Worm (Caenorhabditis elegans) whole organism, L4 larva: ENCODE data around the gene npr-43.

ENCODE experiments used
- D1046.2 ChIP-seq: fragments of 200-800 bp; sonication (Bioruptor generic); IDR thresholded peaks from 2 replicates; pipeline ENCODE4 v1.3.6; 2022; ENCODE audit warnings: missing genetic modification characterization, missing compliant biosample characterization
- F10B5.3 ChIP-seq: sonication (generic microtip); optimal IDR thresholded peaks from 2 replicates; lab custom pipeline; 2016; ENCODE audit warnings: mild to moderate bottlenecking, missing genetic modification characterization, missing compliant biosample characterization
- R02D3.7 ChIP-seq: fragments of 150-350 bp; sonication (generic microtip); optimal IDR thresholded peaks from 3 replicates; lab custom pipeline; 2014; ENCODE audit warnings: missing biosample characterization, missing genetic modification characterization
- ZK337.2 ChIP-seq: fragments of 200-800 bp; sonication (Bioruptor generic); IDR thresholded peaks from 2 replicates; pipeline ENCODE4 v1.3.6; 2022; ENCODE audit warnings: missing genetic modification reagents, missing genetic modification characterization, missing compliant biosample characterization
- ZK546.5 ChIP-seq, 2 experiments: sonication (generic microtip); optimal IDR thresholded peaks; 2 replicates each; lab custom pipeline; 2017; ENCODE audit warnings: missing biosample characterization in 2 of 2, missing genetic modification characterization in 2 of 2
- ceh-32 ChIP-seq: sonication (generic microtip); optimal IDR thresholded peaks from 2 replicates; lab custom pipeline; 2016; ENCODE audit warnings: mild to moderate bottlenecking, missing genetic modification characterization, missing compliant biosample characterization; ENCODE audit not compliant: poor library complexity
- ceh-82 ChIP-seq: sonication (generic microtip); optimal IDR thresholded peaks from 2 replicates; lab custom pipeline; 2017; ENCODE audit warnings: missing biosample characterization, missing genetic modification characterization
- ces-1 ChIP-seq: fragments of 150-350 bp; sonication (generic microtip); optimal IDR thresholded peaks from 4 replicates; lab custom pipeline; 2014; ENCODE audit warnings: missing biosample characterization, missing genetic modification reagents, missing genetic modification characterization
- ctbp-1 ChIP-seq: fragments of 200-800 bp; sonication (Bioruptor generic); IDR thresholded peaks from 2 replicates; pipeline ENCODE4 v1.3.6; 2022; ENCODE audit warnings: missing genetic modification reagents, missing genetic modification characterization, missing compliant biosample characterization
- daf-12 ChIP-seq: fragments of 150-350 bp; optimal IDR thresholded peaks from 2 replicates; lab custom pipeline; 2014; ENCODE audit warnings: missing biosample characterization, missing genetic modification reagents, missing genetic modification characterization
- daf-8 ChIP-seq: fragments of 200-800 bp; sonication (Bioruptor generic); IDR thresholded peaks from 2 replicates; pipeline ENCODE4 v1.3.6; 2022; ENCODE audit warnings: missing genetic modification characterization, missing compliant biosample characterization
- dmd-6 ChIP-seq: fragments of 200-800 bp; sonication (Bioruptor generic); IDR thresholded peaks from 2 replicates; pipeline ENCODE4 v1.3.6; 2022; ENCODE audit warnings: missing genetic modification reagents, missing genetic modification characterization, missing compliant biosample characterization
- dmd-9 ChIP-seq: fragments of 200-800 bp; sonication (Bioruptor generic); IDR thresholded peaks from 2 replicates; pipeline ENCODE4 v1.3.6; 2022; ENCODE audit warnings: missing genetic modification reagents, missing genetic modification characterization, missing compliant biosample characterization
- dpl-1 ChIP-seq: fragments of 150-350 bp; optimal IDR thresholded peaks from 2 replicates; lab custom pipeline; 2014; ENCODE audit warnings: missing biosample characterization, missing genetic modification reagents, missing genetic modification characterization
- egl-27 ChIP-seq: sonication (generic microtip); optimal IDR thresholded peaks from 3 replicates; lab custom pipeline; 2017; ENCODE audit warnings: missing biosample characterization, missing genetic modification reagents, missing genetic modification characterization
- egl-43 ChIP-seq: fragments of 200-800 bp; sonication (Bioruptor generic); IDR thresholded peaks from 2 replicates; pipeline ENCODE4 v1.3.6; 2022; ENCODE audit warnings: missing genetic modification reagents, missing genetic modification characterization, missing compliant biosample characterization
- fkh-10 ChIP-seq: fragments of 150-350 bp; optimal IDR thresholded peaks from 2 replicates; lab custom pipeline; 2014; ENCODE audit warnings: missing biosample characterization, missing genetic modification reagents, missing genetic modification characterization
- hlh-30 ChIP-seq: sonication (generic microtip); optimal IDR thresholded peaks from 2 replicates; lab custom pipeline; 2017; ENCODE audit warnings: antibody characterized with exemption, mild to moderate bottlenecking, missing genetic modification characterization, missing compliant biosample characterization; ENCODE audit not compliant: insufficient read depth
- hmg-1.1 ChIP-seq: fragments of 200-800 bp; sonication (Bioruptor generic); IDR thresholded peaks from 2 replicates; pipeline ENCODE4 v1.3.6; 2022; ENCODE audit warnings: missing genetic modification reagents, missing genetic modification characterization, missing compliant biosample characterization
- jun-1 ChIP-seq: fragments of 150-350 bp; optimal IDR thresholded peaks from 2 replicates; lab custom pipeline; 2014; ENCODE audit warnings: missing biosample characterization, missing genetic modification reagents, missing genetic modification characterization
- lin-13 ChIP-seq: fragments of 150-350 bp; optimal IDR thresholded peaks from 2 replicates; lab custom pipeline; 2014; ENCODE audit warnings: missing biosample characterization, missing genetic modification reagents, missing genetic modification characterization
- lin-29 ChIP-seq: fragments of 200-800 bp; sonication (Bioruptor generic); IDR thresholded peaks from 2 replicates; pipeline ENCODE4 v1.3.6; 2022; ENCODE audit warnings: missing genetic modification reagents, missing genetic modification characterization, missing compliant biosample characterization
- lin-38 ChIP-seq: fragments of 200-800 bp; sonication (Bioruptor generic); IDR thresholded peaks from 2 replicates; pipeline ENCODE4 v1.3.6; 2022; ENCODE audit warnings: missing genetic modification reagents, missing genetic modification characterization, missing compliant biosample characterization
- lsy-2 ChIP-seq, 2 experiments: fragments of 150-350 bp in 1 of 2; sonication (generic microtip) in 1 of 2; optimal IDR thresholded peaks; 2 replicates each; lab custom pipeline; 2014 to 2017; ENCODE audit warnings: missing biosample characterization in 2 of 2, missing genetic modification characterization in 2 of 2
- madf-5 ChIP-seq, 2 experiments: fragments of 200-800 bp; sonication (Bioruptor generic); IDR thresholded peaks; 2 replicates each; pipeline ENCODE4 v1.3.6; 2022; ENCODE audit warnings: missing compliant biosample characterization in 2 of 2, missing genetic modification characterization in 2 of 2
- madf-9 ChIP-seq: fragments of 200-800 bp; sonication (Bioruptor generic); conservative IDR thresholded peaks from 2 replicates; pipeline ENCODE4 v1.3.6; 2022; ENCODE audit warnings: missing genetic modification reagents, missing genetic modification characterization, missing compliant biosample characterization
- mep-1 ChIP-seq: fragments of 150-350 bp; sonication (generic microtip); optimal IDR thresholded peaks from 3 replicates; lab custom pipeline; 2014; ENCODE audit warnings: missing biosample characterization, missing genetic modification characterization
- mxl-2 ChIP-seq: fragments of 200-800 bp; sonication (Bioruptor generic); conservative IDR thresholded peaks from 2 replicates; pipeline ENCODE4 v1.3.6; 2022; ENCODE audit warnings: missing genetic modification reagents, missing genetic modification characterization, missing compliant biosample characterization
- nhr-10 ChIP-seq: fragments of 150-350 bp; optimal IDR thresholded peaks from 2 replicates; lab custom pipeline; 2014; ENCODE audit warnings: missing biosample characterization, missing genetic modification characterization
- nhr-11 ChIP-seq: fragments of 150-350 bp; optimal IDR thresholded peaks from 2 replicates; lab custom pipeline; 2014; ENCODE audit warnings: missing biosample characterization, missing genetic modification characterization
- nhr-25 ChIP-seq: sonication (generic microtip); optimal IDR thresholded peaks from 2 replicates; lab custom pipeline; 2017; ENCODE audit warnings: missing genetic modification characterization, mild to moderate bottlenecking, missing compliant biosample characterization, antibody characterized with exemption, moderate library complexity, borderline replicate concordance; ENCODE audit not compliant: insufficient read depth
- nhr-28 ChIP-seq: fragments of 150-350 bp; optimal IDR thresholded peaks from 2 replicates; lab custom pipeline; 2014; ENCODE audit warnings: missing biosample characterization, missing genetic modification characterization
- nhr-42 ChIP-seq: fragments of 200-800 bp; sonication (Bioruptor generic); IDR thresholded peaks from 2 replicates; pipeline ENCODE4 v1.3.6; 2022; ENCODE audit warnings: missing genetic modification characterization, missing compliant biosample characterization
- nhr-76 ChIP-seq: fragments of 150-350 bp; optimal IDR thresholded peaks from 2 replicates; lab custom pipeline; 2014; ENCODE audit warnings: missing biosample characterization, missing genetic modification characterization
- set-16 ChIP-seq: fragments of 200-800 bp; sonication (Bioruptor generic); IDR thresholded peaks from 2 replicates; pipeline ENCODE4 v1.3.6; 2022; ENCODE audit warnings: missing genetic modification reagents, missing genetic modification characterization, missing compliant biosample characterization
- snpc-1.2 ChIP-seq: fragments of 200-800 bp; sonication (Bioruptor generic); IDR thresholded peaks from 2 replicates; pipeline ENCODE4 v1.3.6; 2022; ENCODE audit warnings: missing genetic modification reagents, missing genetic modification characterization, missing compliant biosample characterization
- snpc-4 ChIP-seq: fragments of 150-350 bp; optimal IDR thresholded peaks from 2 replicates; lab custom pipeline; 2014; ENCODE audit warnings: missing biosample characterization, missing genetic modification characterization
- spr-1 ChIP-seq: sonication (generic microtip); optimal IDR thresholded peaks from 2 replicates; lab custom pipeline; 2016; ENCODE audit warnings: mild to moderate bottlenecking, missing genetic modification characterization, missing compliant biosample characterization
- spr-3 ChIP-seq: fragments of 200-800 bp; sonication (Bioruptor generic); optimal IDR thresholded peaks from 2 replicates; lab custom pipeline; 2018; ENCODE audit warnings: mild to moderate bottlenecking, missing genetic modification characterization, missing compliant biosample characterization
- tra-1 ChIP-seq: fragments of 200-800 bp; sonication (Bioruptor generic); IDR thresholded peaks from 2 replicates; pipeline ENCODE4 v1.3.6; 2022; ENCODE audit warnings: missing genetic modification reagents, missing genetic modification characterization, missing compliant biosample characterization
- unc-39 ChIP-seq: sonication (generic microtip); optimal IDR thresholded peaks from 2 replicates; lab custom pipeline; 2017; ENCODE audit warnings: missing biosample characterization, missing genetic modification characterization
- vab-7 ChIP-seq: fragments of 200-800 bp; sonication (Bioruptor generic); IDR thresholded peaks from 2 replicates; pipeline ENCODE4 v1.3.6; 2022; ENCODE audit warnings: missing genetic modification reagents, missing genetic modification characterization, missing compliant biosample characterization
- zag-1 ChIP-seq: fragments of 150-350 bp; optimal IDR thresholded peaks from 2 replicates; lab custom pipeline; 2014; ENCODE audit warnings: missing biosample characterization, missing genetic modification characterization
- zfp-3 ChIP-seq: fragments of 200-800 bp; sonication (Bioruptor generic); conservative IDR thresholded peaks from 2 replicates; pipeline ENCODE4 v1.3.6; 2022; ENCODE audit warnings: missing genetic modification reagents, missing genetic modification characterization, missing compliant biosample characterization
- zip-11 ChIP-seq: fragments of 200-800 bp; sonication (Bioruptor generic); IDR thresholded peaks from 2 replicates; pipeline ENCODE4 v1.3.6; 2022; ENCODE audit warnings: missing genetic modification characterization, missing compliant biosample characterization
- zip-2 ChIP-seq: fragments of 150-350 bp; optimal IDR thresholded peaks from 2 replicates; lab custom pipeline; 2014; ENCODE audit warnings: missing biosample characterization, missing genetic modification characterization
- ztf-11 ChIP-seq: fragments of 150-350 bp; optimal IDR thresholded peaks from 2 replicates; lab custom pipeline; 2014; ENCODE audit warnings: missing biosample characterization, missing genetic modification characterization

Gene npr-43

ce11 chrV:14368272-14369052 is 10.4 kb downstream of the npr-43 start (continued):
- TF ChIP-seq madf-5 (GFP tag; IDR thresholded peaks at IDR 0.05; lab: Robert Waterston, UW) (no peak), jun-1 (tag; lab: Kevin White, UChicago) (no peak), snpc-1.2 (GFP tag; lab: Robert Waterston, UW) (no peak), ZK337.2 (no peak), zag-1 (tag; lab: Kevin White, UChicago) (no peak), snpc-4 (tag; lab: Kevin White, UChicago) (no peak), fkh-10 (GFP tag; lab: Kevin White, UChicago) (no peak), dpl-1 (GFP tag; lab: Kevin White, UChicago) (peak; percentile 6), egl-27 (tag; lab: Kevin White, UChicago) (no peak), ZK546.5 (tag; optimal IDR thresholded peaks at IDR 0.05; lab: Kevin White, UChicago) (no peak), R02D3.7 (no peak), hlh-30 (tag; lab: Kevin White, UChicago) (peak; percentile 62), zip-11 (no peak), lin-29 (GFP tag; lab: Robert Waterston, UW) (0 out of 2 replicates have a peak, but pooled peaks have one; percentile 18), lin-13 (no peak), ces-1 (GFP tag; lab: Kevin White, UChicago) (no peak), unc-39 (no peak), tra-1 (GFP tag; lab: Robert Waterston, UW) (0 out of 2 replicates have a peak, but pooled peaks have one; percentile 46), egl-43 (GFP tag; lab: Robert Waterston, UW) (no peak; the same call in none of the 2 replicates), nhr-76 (tag; lab: Kevin White, UChicago) (no peak), dmd-9 (no peak), spr-1 (tag; lab: Kevin White, UChicago) (no peak), ctbp-1 (GFP tag; lab: Robert Waterston, UW) (peak; percentile 56; the same call in 1 of the 2 replicates), ztf-11 (tag; lab: Kevin White, UChicago) (no peak), vab-7 (GFP tag; lab: Robert Waterston, UW) (no peak), lin-38 (no peak; the same call in 1 of the 2 replicates), nhr-28 (tag; lab: Kevin White, UChicago) (peak; percentile 88)

- TF ChIP-seq nhr-25 (tag; lab: Kevin White, UChicago), result peak; percentile 22
- TF ChIP-seq mxl-2 (GFP tag; lab: Robert Waterston, UW), result no peak
- peak; percentile 99 for TF ChIP-seq madf-9 (GFP tag; lab: Robert Waterston, UW)
- TF ChIP-seq daf-12, result peak; percentile 46
- TF ChIP-seq zfp-3, result no peak
- peak; percentile 92 for TF ChIP-seq hmg-1.1
- peak; percentile 65 for TF ChIP-seq ceh-32
- peak; percentile 58 for TF ChIP-seq egl-27 (tag; lab: Kevin White, UChicago)
- TF ChIP-seq mep-1, result peak; percentile 81
- peak; percentile 33 for TF ChIP-seq spr-3 (GFP tag; lab: Kevin White, UChicago)
- peak; percentile 81 for TF ChIP-seq nhr-10 (tag; lab: Kevin White, UChicago)
- TF ChIP-seq nhr-42, result 0 out of 2 replicates have a peak, but pooled peaks have one; percentile 56
- peak; percentile 65 to 79 for TF ChIP-seq lsy-2 (tag; optimal IDR thresholded peaks at IDR 0.05; lab: Kevin White, UChicago)
- no peak for TF ChIP-seq ceh-82 (tag; lab: Kevin White, UChicago)
- TF ChIP-seq tra-1 (GFP tag; lab: Robert Waterston, UW), result 0 out of 2 replicates have a peak, but pooled peaks have one; percentile 46
- TF ChIP-seq set-16 (GFP tag; lab: Robert Waterston, UW), result peak; percentile 100
- TF ChIP-seq ces-1 (GFP tag; lab: Kevin White, UChicago), result peak; percentile 22
- TF ChIP-seq spr-1 (tag; lab: Kevin White, UChicago), result peak; percentile 70
- TF ChIP-seq daf-8 (GFP tag; lab: Robert Waterston, UW), result no peak
- TF ChIP-seq zip-2 (tag; lab: Kevin White, UChicago), result peak; percentile 6
- TF ChIP-seq lin-38, result peak; percentile 55
- TF ChIP-seq F10B5.3 (tag; lab: Kevin White, UChicago), result peak; percentile 25
- peak; percentile 64 for TF ChIP-seq nhr-11 (tag; lab: Kevin White, UChicago)
- TF ChIP-seq dpl-1 (GFP tag; lab: Kevin White, UChicago), result peak; percentile 44
- no peak for TF ChIP-seq D1046.2 (GFP tag; lab: Robert Waterston, UW)
- TF ChIP-seq dmd-6, result peak; percentile 55
- peak; percentile 52 for TF ChIP-seq fkh-10 (GFP tag; lab: Kevin White, UChicago)
These were observed 12.4 kb downstream of the npr-43 start for ce11 chrV:14366487-14366962.
